Worm (Caenorhabditis elegans) whole organism, L4 larva: ENCODE data around the gene K02C4.5.
A peak's percentile ranks its signal among the peaks of the same experiment; 100 is the strongest.

Experiments
- D1046.2 ChIP-seq: fragments of 200-800 bp; sonication (Bioruptor generic); IDR thresholded peaks from 2 replicates; pipeline ENCODE4 v1.3.6; 2022; ENCODE audit warnings: missing genetic modification characterization, missing compliant biosample characterization
- F10B5.3 ChIP-seq: sonication (generic microtip); optimal IDR thresholded peaks from 2 replicates; lab custom pipeline; 2016; ENCODE audit warnings: mild to moderate bottlenecking, missing genetic modification characterization, missing compliant biosample characterization
- F26F4.8 ChIP-seq: fragments of 200-800 bp; sonication (Bioruptor generic); conservative IDR thresholded peaks from 2 replicates; pipeline ENCODE4 v1.3.6; 2022; ENCODE audit warnings: missing genetic modification characterization, missing compliant biosample characterization
- F44E2.7 ChIP-seq: fragments of 200-800 bp; sonication (Bioruptor generic); IDR thresholded peaks from 2 replicates; pipeline ENCODE4 v2.1.2; 2022; ENCODE audit warnings: missing genetic modification characterization, missing compliant biosample characterization
- F49E8.2 ChIP-seq: sonication (generic microtip); optimal IDR thresholded peaks from 2 replicates; lab custom pipeline; 2016; ENCODE audit warnings: missing compliant biosample characterization, mild to moderate bottlenecking, missing genetic modification characterization, borderline replicate concordance
- Y48G9A.11 ChIP-seq: fragments of 200-800 bp; sonication (Bioruptor generic); IDR thresholded peaks from 2 replicates; pipeline ENCODE4 v1.3.6; 2022; ENCODE audit warnings: missing genetic modification reagents, missing genetic modification characterization, missing compliant biosample characterization
- Y75B8A.6 ChIP-seq: fragments of 200-800 bp; sonication (Bioruptor generic); IDR thresholded peaks from 2 replicates; pipeline ENCODE4 v1.3.6; 2022; ENCODE audit warnings: missing genetic modification reagents, missing genetic modification characterization, missing compliant biosample characterization
- arid-1 ChIP-seq: fragments of 200-800 bp; sonication (Bioruptor generic); conservative IDR thresholded peaks from 2 replicates; pipeline ENCODE4 v1.3.6; 2022; ENCODE audit warnings: missing genetic modification reagents, missing genetic modification characterization, missing compliant biosample characterization
- ceh-28 ChIP-seq: fragments of 150-350 bp; optimal IDR thresholded peaks from 2 replicates; lab custom pipeline; 2014; ENCODE audit warnings: missing biosample characterization, missing genetic modification reagents, missing genetic modification characterization
- ceh-44 ChIP-seq: fragments of 200-800 bp; sonication (Bioruptor generic); IDR thresholded peaks from 2 replicates; pipeline ENCODE4 v1.3.6; 2022; ENCODE audit warnings: missing genetic modification reagents, missing genetic modification characterization, missing compliant biosample characterization
- ceh-62 ChIP-seq: sonication (generic microtip); optimal IDR thresholded peaks from 2 replicates; lab custom pipeline; 2017; ENCODE audit warnings: missing biosample characterization, missing genetic modification characterization
- ces-1 ChIP-seq: fragments of 150-350 bp; sonication (generic microtip); optimal IDR thresholded peaks from 4 replicates; lab custom pipeline; 2014; ENCODE audit warnings: missing biosample characterization, missing genetic modification reagents, missing genetic modification characterization
- daf-8 ChIP-seq: fragments of 200-800 bp; sonication (Bioruptor generic); IDR thresholded peaks from 2 replicates; pipeline ENCODE4 v1.3.6; 2022; ENCODE audit warnings: missing genetic modification characterization, missing compliant biosample characterization
- dmd-8 ChIP-seq: fragments of 200-800 bp; sonication (Bioruptor generic); IDR thresholded peaks from 2 replicates; pipeline ENCODE4 v1.3.6; 2022; ENCODE audit warnings: missing genetic modification characterization, missing compliant biosample characterization
- dpl-1 ChIP-seq: fragments of 150-350 bp; optimal IDR thresholded peaks from 2 replicates; lab custom pipeline; 2014; ENCODE audit warnings: missing biosample characterization, missing genetic modification reagents, missing genetic modification characterization
- dve-1 ChIP-seq: sonication (generic microtip); optimal IDR thresholded peaks from 2 replicates; lab custom pipeline; 2017; ENCODE audit warnings: antibody characterized with exemption, mild to moderate bottlenecking, missing genetic modification characterization, missing compliant biosample characterization; ENCODE audit not compliant: insufficient read depth
- egl-43 ChIP-seq: fragments of 200-800 bp; sonication (Bioruptor generic); IDR thresholded peaks from 2 replicates; pipeline ENCODE4 v1.3.6; 2022; ENCODE audit warnings: missing genetic modification reagents, missing genetic modification characterization, missing compliant biosample characterization
- gei-8 ChIP-seq: fragments of 200-800 bp; sonication (Bioruptor generic); optimal IDR thresholded peaks from 2 replicates; lab custom pipeline; 2018; ENCODE audit warnings: mild to moderate bottlenecking, missing genetic modification characterization, missing compliant biosample characterization
- hif-1 ChIP-seq, 2 experiments: sonication (generic microtip); optimal IDR thresholded peaks; 2 replicates each; lab custom pipeline; 2016 to 2017; ENCODE audit warnings: missing compliant biosample characterization in 2 of 2, missing genetic modification characterization in 2 of 2, missing genetic modification reagents in 2 of 2, missing genotype in 2 of 2, mild to moderate bottlenecking in 1 of 2
- hlh-30 ChIP-seq: sonication (generic microtip); optimal IDR thresholded peaks from 2 replicates; lab custom pipeline; 2017; ENCODE audit warnings: antibody characterized with exemption, mild to moderate bottlenecking, missing genetic modification characterization, missing compliant biosample characterization; ENCODE audit not compliant: insufficient read depth
- lin-29 ChIP-seq: fragments of 200-800 bp; sonication (Bioruptor generic); IDR thresholded peaks from 2 replicates; pipeline ENCODE4 v1.3.6; 2022; ENCODE audit warnings: missing genetic modification reagents, missing genetic modification characterization, missing compliant biosample characterization
- lin-39 ChIP-seq: fragments of 150-350 bp; optimal IDR thresholded peaks from 2 replicates; lab custom pipeline; 2014; ENCODE audit warnings: missing biosample characterization, missing genetic modification reagents, missing genetic modification characterization
- lir-3 ChIP-seq: sonication (generic microtip); optimal IDR thresholded peaks from 2 replicates; lab custom pipeline; 2016; ENCODE audit warnings: mild to moderate bottlenecking, missing genetic modification characterization, missing compliant biosample characterization
- lsy-2 ChIP-seq, 2 experiments: fragments of 150-350 bp in 1 of 2; sonication (generic microtip) in 1 of 2; optimal IDR thresholded peaks; 2 replicates each; lab custom pipeline; 2014 to 2017; ENCODE audit warnings: missing biosample characterization in 2 of 2, missing genetic modification characterization in 2 of 2
- mdt-29 ChIP-seq: fragments of 200-800 bp; sonication (Bioruptor generic); IDR thresholded peaks from 2 replicates; pipeline ENCODE4 v1.3.6; 2022; ENCODE audit warnings: missing genetic modification reagents, missing genetic modification characterization, missing compliant biosample characterization
- mes-2 ChIP-seq: sonication (generic microtip); optimal IDR thresholded peaks from 2 replicates; lab custom pipeline; 2016; ENCODE audit warnings: missing genotype, mild to moderate bottlenecking, missing genetic modification characterization, missing compliant biosample characterization; ENCODE audit not compliant: poor library complexity, severe bottlenecking
- mxl-3 ChIP-seq: fragments of 200-800 bp; sonication (Bioruptor generic); optimal IDR thresholded peaks from 2 replicates; lab custom pipeline; 2018; ENCODE audit warnings: mild to moderate bottlenecking, missing genetic modification characterization, missing compliant biosample characterization
- nhr-10 ChIP-seq: fragments of 150-350 bp; optimal IDR thresholded peaks from 2 replicates; lab custom pipeline; 2014; ENCODE audit warnings: missing biosample characterization, missing genetic modification characterization
- nhr-102 ChIP-seq: sonication (generic microtip); optimal IDR thresholded peaks from 2 replicates; lab custom pipeline; 2016; ENCODE audit warnings: mild to moderate bottlenecking, missing genetic modification characterization, moderate library complexity, missing compliant biosample characterization
- nhr-111 ChIP-seq: fragments of 200-800 bp; sonication (Bioruptor generic); optimal IDR thresholded peaks from 2 replicates; lab custom pipeline; 2018; ENCODE audit warnings: mild to moderate bottlenecking, missing genetic modification characterization, missing compliant biosample characterization
- nhr-237 ChIP-seq: sonication (generic microtip); optimal IDR thresholded peaks from 2 replicates; lab custom pipeline; 2017; ENCODE audit warnings: missing biosample characterization, missing genetic modification characterization
- nhr-25 ChIP-seq: sonication (generic microtip); optimal IDR thresholded peaks from 2 replicates; lab custom pipeline; 2017; ENCODE audit warnings: missing genetic modification characterization, mild to moderate bottlenecking, missing compliant biosample characterization, antibody characterized with exemption, moderate library complexity, borderline replicate concordance; ENCODE audit not compliant: insufficient read depth
- nhr-28 ChIP-seq: fragments of 150-350 bp; optimal IDR thresholded peaks from 2 replicates; lab custom pipeline; 2014; ENCODE audit warnings: missing biosample characterization, missing genetic modification characterization
- nhr-41 ChIP-seq: fragments of 200-800 bp; sonication (Bioruptor generic); IDR thresholded peaks from 2 replicates; pipeline ENCODE4 v1.3.6; 2022; ENCODE audit warnings: missing genetic modification reagents, missing genetic modification characterization, missing compliant biosample characterization
- nhr-6 ChIP-seq: fragments of 150-350 bp; optimal IDR thresholded peaks from 2 replicates; lab custom pipeline; 2014; ENCODE audit warnings: missing biosample characterization, missing genetic modification characterization
- nhr-76 ChIP-seq: fragments of 150-350 bp; optimal IDR thresholded peaks from 2 replicates; lab custom pipeline; 2014; ENCODE audit warnings: missing biosample characterization, missing genetic modification characterization
- pha-4 ChIP-seq, 2 experiments: fragments of 150-350 bp in 1 of 2; fragments of 200-800 bp in 1 of 2; sonication (Bioruptor generic) in 1 of 2; IDR thresholded peaks in 1 of 2; optimal IDR thresholded peaks in 1 of 2; 2 replicates each; pipeline versions ENCODE4 v1.3.6 to Lab custom; 2014 to 2022; ENCODE audit warnings: missing genetic modification characterization in 2 of 2, missing genetic modification reagents in 2 of 2, missing biosample characterization in 1 of 2, missing compliant biosample characterization in 1 of 2
- rbr-2 ChIP-seq: sonication (generic microtip); optimal IDR thresholded peaks from 2 replicates; lab custom pipeline; 2016; ENCODE audit warnings: missing genotype, missing genetic modification characterization, missing compliant biosample characterization
- saeg-2 ChIP-seq: fragments of 200-800 bp; sonication (Bioruptor generic); IDR thresholded peaks from 2 replicates; pipeline ENCODE4 v1.3.6; 2022; ENCODE audit warnings: missing genetic modification reagents, missing genetic modification characterization, missing compliant biosample characterization
- sdz-12 ChIP-seq: fragments of 200-800 bp; sonication (Bioruptor generic); optimal IDR thresholded peaks from 2 replicates; lab custom pipeline; 2018; ENCODE audit warnings: mild to moderate bottlenecking, missing genetic modification characterization, missing compliant biosample characterization
- snpc-1.2 ChIP-seq: fragments of 200-800 bp; sonication (Bioruptor generic); IDR thresholded peaks from 2 replicates; pipeline ENCODE4 v1.3.6; 2022; ENCODE audit warnings: missing genetic modification reagents, missing genetic modification characterization, missing compliant biosample characterization
- spr-1 ChIP-seq: sonication (generic microtip); optimal IDR thresholded peaks from 2 replicates; lab custom pipeline; 2016; ENCODE audit warnings: mild to moderate bottlenecking, missing genetic modification characterization, missing compliant biosample characterization
- tra-1 ChIP-seq: fragments of 200-800 bp; sonication (Bioruptor generic); IDR thresholded peaks from 2 replicates; pipeline ENCODE4 v1.3.6; 2022; ENCODE audit warnings: missing genetic modification reagents, missing genetic modification characterization, missing compliant biosample characterization
- unc-62 ChIP-seq, 3 experiments: fragments of 150-350 bp in 1 of 3; sonication (generic microtip); optimal IDR thresholded peaks in 2 of 3; peaks in 1 of 3; 1 replicate in 1 of 3; 2 replicates in 2 of 3; lab custom pipeline; 2014 to 2017; ENCODE audit warnings: missing biosample characterization in 3 of 3, missing genetic modification characterization in 3 of 3, missing genetic modification reagents in 3 of 3, missing genotype in 1 of 3
- vab-7 ChIP-seq: fragments of 200-800 bp; sonication (Bioruptor generic); IDR thresholded peaks from 2 replicates; pipeline ENCODE4 v1.3.6; 2022; ENCODE audit warnings: missing genetic modification reagents, missing genetic modification characterization, missing compliant biosample characterization
- zfp-2 ChIP-seq: sonication (generic microtip); optimal IDR thresholded peaks from 2 replicates; lab custom pipeline; 2016; ENCODE audit warnings: mild to moderate bottlenecking, missing genetic modification characterization, missing compliant biosample characterization
- zfp-3 ChIP-seq: fragments of 200-800 bp; sonication (Bioruptor generic); conservative IDR thresholded peaks from 2 replicates; pipeline ENCODE4 v1.3.6; 2022; ENCODE audit warnings: missing genetic modification reagents, missing genetic modification characterization, missing compliant biosample characterization
- zip-2 ChIP-seq: fragments of 150-350 bp; optimal IDR thresholded peaks from 2 replicates; lab custom pipeline; 2014; ENCODE audit warnings: missing biosample characterization, missing genetic modification characterization
- ztf-11 ChIP-seq: fragments of 150-350 bp; optimal IDR thresholded peaks from 2 replicates; lab custom pipeline; 2014; ENCODE audit warnings: missing biosample characterization, missing genetic modification characterization
- ztf-7 ChIP-seq: fragments of 150-350 bp; optimal IDR thresholded peaks from 2 replicates; lab custom pipeline; 2014; ENCODE audit warnings: missing biosample characterization, missing genetic modification characterization

K02C4.5 gene

DNA sequence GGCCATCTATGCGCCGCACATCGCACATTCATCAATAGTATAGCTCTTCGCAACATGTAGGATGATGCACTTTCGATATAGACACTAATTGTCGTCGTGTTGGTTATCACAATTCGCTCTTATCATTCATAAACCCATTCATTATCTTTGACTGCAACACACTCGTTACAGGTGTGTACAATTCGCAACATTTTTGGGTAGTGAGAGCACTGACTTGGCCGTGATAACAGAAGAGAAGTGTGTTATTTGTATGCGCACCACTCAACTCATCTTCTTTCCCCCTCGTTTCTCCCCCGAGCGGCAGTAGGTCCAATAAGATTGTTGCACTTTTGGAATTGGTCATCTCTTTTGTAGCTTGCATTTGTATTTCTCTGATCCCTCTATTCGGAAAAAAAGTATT is 49.1 kb downstream of the K02C4.5 start (continued):
- no peak for TF ChIP-seq lir-3 (tag; lab: Kevin White, UChicago)
- TF ChIP-seq dmd-8 (GFP tag; lab: Robert Waterston, UW), result no peak
- TF ChIP-seq lin-29 (GFP tag; lab: Robert Waterston, UW), result no peak
- TF ChIP-seq tra-1 (GFP tag; lab: Robert Waterston, UW), result no peak
- no peak for TF ChIP-seq rbr-2
- no peak for TF ChIP-seq snpc-1.2 (GFP tag; lab: Robert Waterston, UW)
- TF ChIP-seq pha-4 (GFP tag; IDR thresholded peaks at IDR 0.05; lab: Robert Waterston, UW), result no peak
- TF ChIP-seq pha-4 (tag; optimal IDR thresholded peaks at IDR 0.05; lab: Kevin White, UChicago), result no peak
- no peak for TF ChIP-seq nhr-111
- no peak for TF ChIP-seq arid-1 (GFP tag; lab: Robert Waterston, UW)
- no peak for TF ChIP-seq nhr-6
- TF ChIP-seq ces-1 (GFP tag; lab: Kevin White, UChicago), result no peak
- TF ChIP-seq mes-2, result peak; percentile 54
- no peak for TF ChIP-seq saeg-2 (GFP tag; lab: Robert Waterston, UW)
- peak in 1 of 2 experiments; percentile 30 for TF ChIP-seq lsy-2 (tag; optimal IDR thresholded peaks at IDR 0.05; lab: Kevin White, UChicago)
- no peak for TF ChIP-seq dpl-1 (GFP tag; lab: Kevin White, UChicago)
- TF ChIP-seq nhr-41 (GFP tag; lab: Robert Waterston, UW), result no peak
- TF ChIP-seq zfp-3 (GFP tag; lab: Robert Waterston, UW), result no peak
- TF ChIP-seq nhr-10 (tag; lab: Kevin White, UChicago), result peak; percentile 4
- no peak for TF ChIP-seq sdz-12
- no peak for TF ChIP-seq Y75B8A.6 (GFP tag; lab: Robert Waterston, UW)
- no peak for TF ChIP-seq spr-1 (tag; lab: Kevin White, UChicago)
- peak; percentile 50 for TF ChIP-seq dve-1
- no peak for TF ChIP-seq ceh-62 (tag; lab: Kevin White, UChicago)
- no peak for TF ChIP-seq egl-43 (GFP tag; lab: Robert Waterston, UW)
- TF ChIP-seq D1046.2 (GFP tag; lab: Robert Waterston, UW), result no peak
- no peak for TF ChIP-seq F10B5.3 (tag; lab: Kevin White, UChicago)
- no peak for TF ChIP-seq lin-39 (tag; lab: Kevin White, UChicago)
- no peak for TF ChIP-seq unc-62 (GFP tag; optimal IDR thresholded peaks at IDR 0.05 in 1 of 2; lab: Kevin White, UChicago)
- no peak for TF ChIP-seq unc-62 (tag; optimal IDR thresholded peaks at IDR 0.05; lab: Kevin White, UChicago)
- no peak for TF ChIP-seq ztf-11
- TF ChIP-seq nhr-28, result peak; percentile 96
- no peak for TF ChIP-seq nhr-237 (tag; lab: Kevin White, UChicago)
- TF ChIP-seq nhr-76, result no peak
- TF ChIP-seq hif-1 (tag; optimal IDR thresholded peaks at IDR 0.05; lab: Kevin White, UChicago), result no peak
- no peak for TF ChIP-seq zip-2 (tag; lab: Kevin White, UChicago)
- TF ChIP-seq ceh-28 (tag; lab: Kevin White, UChicago), result no peak
- peak; percentile 5 for TF ChIP-seq nhr-102 (tag; lab: Kevin White, UChicago)
- TF ChIP-seq Y48G9A.11, result no peak
- no peak for TF ChIP-seq gei-8 (GFP tag; lab: Kevin White, UChicago)
- no peak for TF ChIP-seq daf-8 (GFP tag; lab: Robert Waterston, UW)
- no peak for TF ChIP-seq ztf-7 (tag; lab: Kevin White, UChicago)
- no peak for TF ChIP-seq F44E2.7 (GFP tag; lab: Robert Waterston, UW)
- TF ChIP-seq nhr-25, result no peak
- no peak for TF ChIP-seq mdt-29 (GFP tag; lab: Robert Waterston, UW)
- no peak for TF ChIP-seq zfp-2 (tag; lab: Kevin White, UChicago)
- no peak for TF ChIP-seq vab-7 (GFP tag; lab: Robert Waterston, UW)
- no peak for TF ChIP-seq F49E8.2
- TF ChIP-seq F26F4.8 (GFP tag; lab: Robert Waterston, UW), result no peak
- TF ChIP-seq mxl-3 (GFP tag; lab: Kevin White, UChicago), result peak; percentile 73
- TF ChIP-seq ceh-44 (GFP tag; lab: Robert Waterston, UW), result no peak
- TF ChIP-seq hlh-30, result peak; percentile 3
